Worm (Caenorhabditis elegans): Measurements from ENCODE around the gene K04D7.6.

K04D7.6 gene

DNA sequence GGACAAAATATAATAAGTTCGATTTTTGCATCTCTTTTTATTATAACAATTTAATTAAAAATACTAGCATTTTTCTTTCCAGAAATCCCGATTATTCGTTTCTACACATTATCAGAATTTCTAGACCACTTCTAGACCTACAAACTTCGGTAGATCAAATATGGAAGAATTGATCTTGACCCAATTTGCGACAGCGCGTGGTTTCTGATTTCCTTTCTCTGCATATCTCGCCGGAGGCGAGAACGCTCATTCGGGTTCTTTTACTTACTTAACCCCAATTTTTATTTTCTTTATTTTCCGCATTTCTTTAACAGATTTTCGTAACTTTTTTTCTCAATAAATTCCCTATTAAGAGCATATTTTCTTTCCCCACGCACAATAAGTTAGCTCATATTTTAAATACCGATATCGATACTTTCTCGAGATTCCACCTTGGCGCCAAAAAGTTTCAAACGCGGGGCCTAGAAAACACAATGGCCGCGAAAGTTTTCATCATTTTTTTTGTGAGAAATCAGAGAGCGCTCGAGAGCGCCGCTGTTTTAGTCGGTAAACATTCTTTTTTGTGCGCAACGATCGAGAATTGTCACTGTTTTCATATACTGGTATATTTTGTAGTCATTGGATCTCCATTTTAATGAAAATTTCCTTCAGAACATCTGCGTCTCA lies 36.5 kb upstream of the K04D7.6 start (continued):
- TF ChIP-seq hlh-4 (tag; optimal IDR thresholded peaks at IDR 0.05) (no peak), swsn-7 (tag; optimal IDR thresholded peaks at IDR 0.05) (peak; percentile 1), ceh-82 (tag; optimal IDR thresholded peaks at IDR 0.05) (no peak), irx-1 (tag; optimal IDR thresholded peaks at IDR 0.05) (no peak), lir-3 (tag; optimal IDR thresholded peaks at IDR 0.05; ENCODE audit: poor library complexity) (peak; percentile 40), unc-98 (GFP tag; IDR thresholded peaks at IDR 0.05) (no peak), C16A3.4 (tag; optimal IDR thresholded peaks at IDR 0.05) (peak; percentile 21), pax-3 (tag; optimal IDR thresholded peaks at IDR 0.05) (no peak), lin-14 (GFP tag; optimal IDR thresholded peaks at IDR 0.05) (peak; percentile 52), rnt-1 (tag; optimal IDR thresholded peaks at IDR 0.05) (peak; percentile 61), xbp-1 (tag; optimal IDR thresholded peaks at IDR 0.05) (peak; percentile 8), lin-39 (tag; optimal IDR thresholded peaks at IDR 0.05) (no peak), elt-2 (tag; optimal IDR thresholded peaks at IDR 0.05) (no peak), zip-4 (GFP tag; optimal IDR thresholded peaks at IDR 0.05) (no peak), elt-3 (tag; optimal IDR thresholded peaks at IDR 0.05) (peak in 1 of 6 experiments; percentile 7), ceh-88 (GFP tag; IDR thresholded peaks at IDR 0.05) (no peak), nhr-12 (tag; optimal IDR thresholded peaks at IDR 0.05) (no peak), mep-1 (tag; optimal IDR thresholded peaks at IDR 0.05) (peak; percentile 41), Y116A8C.19 (tag; optimal IDR thresholded peaks at IDR 0.05; ENCODE audit: borderline replicate concordance) (no peak), fkh-4 (tag; optimal IDR thresholded peaks at IDR 0.05; ENCODE audit: borderline replicate concordance) (no peak), fos-1 (tag; optimal IDR thresholded peaks at IDR 0.05) (no peak), hlh-17 (GFP tag; optimal IDR thresholded peaks at IDR 0.05; ENCODE audit: borderline replicate concordance) (no peak), hpl-2 (GFP tag; optimal IDR thresholded peaks at IDR 0.05) (no peak), F16B12.6 (tag; optimal IDR thresholded peaks at IDR 0.05) (no peak), nhr-71 (tag; optimal IDR thresholded peaks at IDR 0.05) (peak; percentile 44), tlp-1 (tag; optimal IDR thresholded peaks at IDR 0.05) (no peak), tbx-2 (tag; optimal IDR thresholded peaks at IDR 0.05) (peak; percentile 49), nhr-47 (tag; optimal IDR thresholded peaks at IDR 0.05) (no peak), nhr-85 (tag) (peak; percentile 75), C04F5.9 (tag; optimal IDR thresholded peaks at IDR 0.05) (no peak), sup-37 (GFP tag; optimal IDR thresholded peaks at IDR 0.05) (no peak), efl-1 (optimal IDR thresholded peaks at IDR 0.05) (peak; percentile 83 to 92), efl-1 (GFP tag; optimal IDR thresholded peaks at IDR 0.05 in 1 of 2) (peak; percentile 86 to 98), fkh-8 (tag; optimal IDR thresholded peaks at IDR 0.05) (no peak), unc-130 (tag; optimal IDR thresholded peaks at IDR 0.05) (peak; percentile 41), mdl-1 (tag; optimal IDR thresholded peaks at IDR 0.05) (no peak), nhr-237 (tag; optimal IDR thresholded peaks at IDR 0.05) (no peak), ztf-4 (tag; optimal IDR thresholded peaks at IDR 0.05) (no peak), nhr-28 (tag; optimal IDR thresholded peaks at IDR 0.05) (no peak), grh-1 (GFP tag; IDR thresholded peaks at IDR 0.05) (no peak), lin-35 (GFP tag; optimal IDR thresholded peaks at IDR 0.05) (peak; percentile 81 to 91), egl-13 (tag; optimal IDR thresholded peaks at IDR 0.05) (no peak), fkh-10 (GFP tag; optimal IDR thresholded peaks at IDR 0.05) (no peak), unc-30 (tag; optimal IDR thresholded peaks at IDR 0.05) (no peak), vab-15 (tag; optimal IDR thresholded peaks at IDR 0.05) (no peak), skn-1 (tag; optimal IDR thresholded peaks at IDR 0.05) (peak; percentile 50), nhr-77 (tag; optimal IDR thresholded peaks at IDR 0.05) (peak; percentile 11), dsc-1 (tag; optimal IDR thresholded peaks at IDR 0.05) (no peak), nhr-76 (tag; optimal IDR thresholded peaks at IDR 0.05) (no peak), unc-62 (GFP tag; optimal IDR thresholded peaks at IDR 0.05) (no peak), lin-13 (GFP tag; optimal IDR thresholded peaks at IDR 0.05) (peak; percentile 4), snpc-4 (tag; optimal IDR thresholded peaks at IDR 0.05) (no peak), unc-86 (tag; optimal IDR thresholded peaks at IDR 0.05) (no peak)

Data from whole organism, L1 larva.